Fruit fly (Drosophila melanogaster): ENCODE measurements around the gene Acbp5.

The Acbp5 gene

dm6 chr3L:8765493-8765892 is 22.9 kb downstream of the Acbp5 start (continued):
- TF ChIP-seq CG2116 (GFP tag; optimal IDR thresholded peaks at IDR 0.05) (no peak), lmd (GFP tag; IDR thresholded peaks at IDR 0.05) (no peak; the same call in 1 of the 2 replicates), Atf3 (GFP tag; optimal IDR thresholded peaks at IDR 0.05) (no peak), prd (optimal IDR thresholded peaks at IDR 0.05) (no peak), prd (GFP tag; IDR thresholded peaks at IDR 0.05) (peak; percentile 18; the same call in 2 of the 3 replicates), CG1792 (GFP tag; optimal IDR thresholded peaks at IDR 0.05) (no peak), CG9727 (GFP tag; optimal IDR thresholded peaks at IDR 0.05) (no peak), CG6654 (GFP tag; optimal IDR thresholded peaks at IDR 0.05) (no peak), rib (GFP tag; IDR thresholded peaks at IDR 0.05) (no peak), Mad (GFP tag; optimal IDR thresholded peaks at IDR 0.05) (no peak), grau (tag; optimal IDR thresholded peaks at IDR 0.05) (no peak), NK7.1 (GFP tag; optimal IDR thresholded peaks at IDR 0.05) (no peak), zen2 (GFP tag; IDR thresholded peaks at IDR 0.05; ENCODE audit: partially characterized antibody) (no peak), CG43689 (GFP tag; IDR thresholded peaks at IDR 0.05) (no peak), croc (GFP tag; conservative IDR thresholded peaks at IDR 0.05) (peak; percentile 12), fd3F (GFP tag; optimal IDR thresholded peaks at IDR 0.05) (no peak), Dek (tag; optimal IDR thresholded peaks at IDR 0.05) (no peak), Bgb (GFP tag; IDR thresholded peaks at IDR 0.05; ENCODE audit: partially characterized antibody) (no peak), cas (GFP tag; IDR thresholded peaks at IDR 0.05) (no peak), lab (GFP tag; optimal IDR thresholded peaks at IDR 0.05) (no peak), Ptx1 (GFP tag; IDR thresholded peaks at IDR 0.05) (peak; percentile 12), H2.0 (GFP tag; IDR thresholded peaks at IDR 0.05) (peak; percentile 74), ap (GFP tag; IDR thresholded peaks at IDR 0.05) (peak; percentile 67), toy (GFP tag; IDR thresholded peaks at IDR 0.05) (no peak), CG7839 (tag; optimal IDR thresholded peaks at IDR 0.05) (no peak), CG12659 (GFP tag; optimal IDR thresholded peaks at IDR 0.05) (no peak), kah (GFP tag; optimal IDR thresholded peaks at IDR 0.05) (no peak), Gsc (GFP tag; IDR thresholded peaks at IDR 0.05) (no peak), crol (GFP tag; IDR thresholded peaks at IDR 0.05) (no peak), CG4730 (GFP tag; IDR thresholded peaks at IDR 0.05) (peak; percentile 8; the same call in 1 of the 2 replicates), Lhr (GFP tag; optimal IDR thresholded peaks at IDR 0.05) (no peak), Rx (GFP tag; IDR thresholded peaks at IDR 0.05) (peak; percentile 67), ac (GFP tag; optimal IDR thresholded peaks at IDR 0.05) (no peak), Sin3A (optimal IDR thresholded peaks at IDR 0.05) (no peak), Dll (GFP tag; IDR thresholded peaks at IDR 0.05; ENCODE audit: partially characterized antibody) (no peak), ATbp (GFP tag; optimal IDR thresholded peaks at IDR 0.05) (no peak), CG7963 (GFP tag; IDR thresholded peaks at IDR 0.05; ENCODE audit: partially characterized antibody) (no peak), tup (GFP tag; optimal IDR thresholded peaks at IDR 0.05) (no peak), tap (tag; optimal IDR thresholded peaks at IDR 0.05) (no peak), z (GFP tag; IDR thresholded peaks at IDR 0.05) (no peak), gem (tag; optimal IDR thresholded peaks at IDR 0.05) (no peak), CG14965 (GFP tag; optimal IDR thresholded peaks at IDR 0.05; ENCODE audit: borderline replicate concordance) (no peak), sd (tag; optimal IDR thresholded peaks at IDR 0.05) (no peak), CG5245 (GFP tag; optimal IDR thresholded peaks at IDR 0.05) (no peak), CG10431 (GFP tag; optimal IDR thresholded peaks at IDR 0.05) (no peak), br (optimal IDR thresholded peaks at IDR 0.05) (no peak), cg (GFP tag; optimal IDR thresholded peaks at IDR 0.05) (peak; percentile 10), pb (GFP tag; optimal IDR thresholded peaks at IDR 0.05) (no peak), repo (GFP tag; optimal IDR thresholded peaks at IDR 0.05) (no peak), Antp (GFP tag; optimal IDR thresholded peaks at IDR 0.05) (no peak), CG6854 (GFP tag; optimal IDR thresholded peaks at IDR 0.05) (no peak), Hr51 (GFP tag; optimal IDR thresholded peaks at IDR 0.05) (no peak)

Data from whole organism, embryonic.